Worm (Caenorhabditis elegans) whole organism, midembryonic: Measurements from ENCODE around the gene cutl-19.

Experiments
- T22C8.4 ChIP-seq: fragments of 200-800 bp; sonication (Bioruptor generic); IDR thresholded peaks from 2 replicates; pipeline ENCODE4 v1.3.6; 2022; ENCODE audit warnings: missing genetic modification characterization, missing compliant biosample characterization
- flt-1 ChIP-seq: fragments of 200-800 bp; sonication (Bioruptor generic); IDR thresholded peaks from 2 replicates; pipeline ENCODE4 v1.3.6; 2022; ENCODE audit warnings: missing genetic modification characterization, missing compliant biosample characterization
- med-1 ChIP-seq: sonication (generic microtip); optimal IDR thresholded peaks from 2 replicates; lab custom pipeline; 2017; ENCODE audit warnings: missing genetic modification characterization, mild to moderate bottlenecking, missing compliant biosample characterization, antibody characterized with exemption, missing genetic modification reagents; ENCODE audit not compliant: insufficient read depth
- ztf-23 ChIP-seq: fragments of 200-800 bp; sonication (Bioruptor generic); IDR thresholded peaks from 2 replicates; pipeline ENCODE4 v1.3.6; 2022; ENCODE audit warnings: missing genetic modification reagents, missing genetic modification characterization, missing compliant biosample characterization
- ztf-29 ChIP-seq: fragments of 200-800 bp; sonication (Bioruptor generic); IDR thresholded peaks from 2 replicates; pipeline ENCODE4 v1.3.6; 2022; ENCODE audit warnings: missing genetic modification reagents, missing genetic modification characterization, missing compliant biosample characterization

DNA sequence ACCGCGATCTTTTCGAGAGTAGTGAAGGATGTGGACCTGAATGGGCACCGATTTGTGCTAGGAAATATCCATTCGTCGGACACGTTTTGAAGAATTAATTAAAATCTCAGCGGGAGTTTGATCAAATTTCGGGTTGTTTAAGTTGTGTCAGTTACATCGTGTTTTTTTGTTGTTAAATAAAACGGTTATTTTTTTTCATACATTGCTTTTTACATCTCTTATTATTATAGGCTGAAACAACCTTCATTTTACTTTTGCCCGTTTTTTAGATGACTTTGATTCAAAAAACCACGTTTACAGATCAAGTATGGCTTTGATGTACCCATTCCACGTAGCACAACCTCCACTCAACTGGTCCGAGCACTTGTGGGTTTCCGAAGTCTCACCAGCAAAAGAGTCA lies 44.3 kb downstream of the cutl-19 start, which contains the start of gene emb-1:
- TF ChIP-seq flt-1 (no peak), med-1 (GFP tag; lab: Kevin White, UChicago) (no peak), ztf-23 (GFP tag; lab: Robert Waterston, UW) (no peak), ztf-29 (GFP tag; lab: Robert Waterston, UW) (no peak), T22C8.4 (GFP tag; lab: Robert Waterston, UW) (no peak)
